Worm (Caenorhabditis elegans) whole organism, L1 larva: ENCODE data around the gene F28H7.8.

Source experiments
- ama-1 ChIP-seq: fragments of 150-350 bp; optimal IDR thresholded peaks from 2 replicates; lab custom pipeline; 2014
- ceh-8 ChIP-seq: fragments of 200-800 bp; sonication (Bioruptor generic); optimal IDR thresholded peaks from 2 replicates; lab custom pipeline; 2018; ENCODE audit warnings: mild to moderate bottlenecking, missing genetic modification characterization, moderate library complexity, missing compliant biosample characterization
- ceh-82 ChIP-seq, 3 experiments: fragments of 150-350 bp in 1 of 3; sonication (generic microtip) in 2 of 3; optimal IDR thresholded peaks; 2 replicates each; lab custom pipeline; 2014 to 2017; ENCODE audit warnings: missing biosample characterization in 3 of 3, missing genetic modification characterization in 3 of 3
- ceh-90 ChIP-seq: sonication (generic microtip); optimal IDR thresholded peaks from 2 replicates; lab custom pipeline; 2016; ENCODE audit warnings: missing genetic modification characterization, missing compliant biosample characterization
- dpl-1 ChIP-seq, 3 experiments: fragments of 150-350 bp in 2 of 3; sonication (generic microtip) in 1 of 3; optimal IDR thresholded peaks; 2 replicates each; lab custom pipeline; 2014 to 2017; ENCODE audit warnings: missing biosample characterization in 3 of 3, missing genetic modification characterization in 3 of 3, missing genetic modification reagents in 3 of 3
- fkh-10 ChIP-seq: sonication (generic microtip); optimal IDR thresholded peaks from 2 replicates; lab custom pipeline; 2017; ENCODE audit warnings: missing biosample characterization, missing genetic modification reagents, missing genetic modification characterization
- lsy-2 ChIP-seq, 2 experiments: fragments of 150-350 bp; optimal IDR thresholded peaks; 2 replicates each; lab custom pipeline; 2014; ENCODE audit warnings: missing biosample characterization in 2 of 2, missing genetic modification characterization in 2 of 2
- nhr-71 ChIP-seq: sonication (generic microtip); optimal IDR thresholded peaks from 2 replicates; lab custom pipeline; 2016; ENCODE audit warnings: mild to moderate bottlenecking, missing genetic modification characterization, moderate library complexity, missing compliant biosample characterization
- nhr-77 ChIP-seq: fragments of 150-350 bp; optimal IDR thresholded peaks from 2 replicates; lab custom pipeline; 2014; ENCODE audit warnings: missing biosample characterization, missing genetic modification characterization

DNA sequence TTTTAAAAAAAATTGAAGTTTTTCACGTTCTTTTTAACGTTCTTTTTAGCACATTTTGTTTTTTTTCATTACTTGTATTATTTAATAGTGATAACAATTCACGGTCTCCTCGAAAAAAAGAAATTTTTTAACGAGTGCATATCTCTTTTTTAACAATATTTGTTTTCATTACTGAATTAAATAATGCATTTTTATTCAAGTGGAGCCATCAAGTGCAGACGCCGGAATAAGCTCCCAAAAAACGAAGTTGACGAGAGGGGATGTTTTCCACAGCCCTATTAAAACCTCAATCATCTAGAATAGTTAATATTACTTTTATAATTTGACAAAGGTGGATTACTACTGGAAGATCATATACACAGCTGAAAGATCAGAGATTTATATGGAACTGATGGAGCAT is 2.1 kb upstream of the F28H7.8 start, which contains the start of gene irld-6:
- TF ChIP-seq ceh-90 (no peak), ama-1 (lab: Kevin White, UChicago) (no peak), ceh-82 (tag; optimal IDR thresholded peaks at IDR 0.05; lab: Kevin White, UChicago) (no peak), lsy-2 (tag; optimal IDR thresholded peaks at IDR 0.05; lab: Kevin White, UChicago) (no peak), ceh-8 (no peak), nhr-71 (tag; lab: Kevin White, UChicago) (no peak), dpl-1 (GFP tag; optimal IDR thresholded peaks at IDR 0.05; lab: Kevin White, UChicago) (no peak), nhr-77 (no peak), fkh-10 (GFP tag; lab: Kevin White, UChicago) (no peak)
